Worm (Caenorhabditis elegans): ENCODE results near the gene srt-11.
A peak's percentile ranks its signal among the peaks of the same experiment; 100 is the strongest.

The srt-11 gene

DNA sequence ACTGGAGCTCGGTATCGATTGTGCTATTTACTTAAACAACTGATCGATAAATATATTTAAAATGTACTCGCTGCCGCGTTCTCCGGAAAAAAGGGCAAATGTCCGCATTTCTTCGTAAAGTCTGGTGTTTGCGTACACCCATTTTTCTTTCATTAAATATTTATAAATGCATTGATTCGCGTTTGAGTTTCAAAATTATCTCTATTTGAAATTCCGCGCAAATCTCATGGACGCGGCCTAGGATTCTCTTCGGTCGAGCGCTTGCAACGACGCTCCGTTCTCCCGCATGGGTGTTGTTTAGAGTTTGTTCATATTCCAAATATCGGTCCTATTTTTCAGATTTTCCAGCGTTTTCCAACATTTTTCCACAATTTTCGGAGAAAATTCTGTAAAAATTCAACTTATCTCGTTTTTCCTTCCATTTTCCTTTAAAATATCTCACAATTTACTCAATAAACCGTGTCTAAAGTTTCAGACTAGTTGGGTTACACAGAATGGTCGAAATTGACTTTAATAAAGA is 10.8 kb upstream of the srt-11 start, which contains the start of gene eif-3.B (continued):
- TF ChIP-seq pbrm-1 (GFP tag; IDR thresholded peaks at IDR 0.05) (peak; percentile 80), F33H1.4 (GFP tag; IDR thresholded peaks at IDR 0.05) (peak; percentile 65), nfya-2 (GFP tag; IDR thresholded peaks at IDR 0.05) (no peak), zfh-2 (GFP tag; conservative IDR thresholded peaks at IDR 0.05) (no peak; the same call in 1 of the 2 replicates), lag-1 (GFP tag; IDR thresholded peaks at IDR 0.05) (no peak), akir-1 (GFP tag; optimal IDR thresholded peaks at IDR 0.05) (no peak), unc-62 (GFP tag; optimal IDR thresholded peaks at IDR 0.05) (no peak), repo-1 (tag; optimal IDR thresholded peaks at IDR 0.05) (peak; percentile 33), F23B12.7 (tag; optimal IDR thresholded peaks at IDR 0.05; ENCODE audit: insufficient read depth) (peak; percentile 64), attf-3 (GFP tag; conservative IDR thresholded peaks at IDR 0.05) (peak; percentile 95), ztf-22 (GFP tag; optimal IDR thresholded peaks at IDR 0.05) (no peak), him-1 (tag; optimal IDR thresholded peaks at IDR 0.05) (no peak), pha-4 (tag; optimal IDR thresholded peaks at IDR 0.05) (peak; percentile 75), C17E4.6 (GFP tag; IDR thresholded peaks at IDR 0.05) (no peak), F10E7.11 (tag; optimal IDR thresholded peaks at IDR 0.05) (no peak), xnd-1 (tag; optimal IDR thresholded peaks at IDR 0.05) (peak; percentile 37), C06A6.2 (GFP tag; conservative IDR thresholded peaks at IDR 0.05) (peak; percentile 69), ceh-91 (GFP tag; IDR thresholded peaks at IDR 0.05) (peak; percentile 39; the same call in 1 of the 2 replicates), fkh-3 (tag; optimal IDR thresholded peaks at IDR 0.05) (no peak), attf-6 (GFP tag; IDR thresholded peaks at IDR 0.05) (no peak), B0336.3 (GFP tag; IDR thresholded peaks at IDR 0.05) (peak; percentile 46; the same call in 1 of the 2 replicates), tbx-9 (tag; optimal IDR thresholded peaks at IDR 0.05; ENCODE audit: borderline replicate concordance) (no peak), nfya-1 (tag; optimal IDR thresholded peaks at IDR 0.05; ENCODE audit: borderline replicate concordance, insufficient read depth) (no peak), Y95B8A.8 (GFP tag; IDR thresholded peaks at IDR 0.05) (0 out of 2 replicates have a peak, but pooled peaks have one; percentile 37), hmg-1.2 (GFP tag; IDR thresholded peaks at IDR 0.05) (peak; percentile 38), lsy-27 (tag; optimal IDR thresholded peaks at IDR 0.05; ENCODE audit: borderline replicate concordance, insufficient read depth) (no peak), nhr-27 (tag; optimal IDR thresholded peaks at IDR 0.05) (no peak), dpl-1 (GFP tag; optimal IDR thresholded peaks at IDR 0.05) (peak; percentile 71), unc-130 (GFP tag; optimal IDR thresholded peaks at IDR 0.05) (peak; percentile 62), rpc-1 (optimal IDR thresholded peaks at IDR 0.05) (no peak), rpc-1 (tag; optimal IDR thresholded peaks at IDR 0.05) (no peak), rcor-1 (GFP tag; IDR thresholded peaks at IDR 0.05) (peak; percentile 86), nhr-120 (GFP tag; IDR thresholded peaks at IDR 0.05) (no peak), hlh-12 (tag; optimal IDR thresholded peaks at IDR 0.05) (no peak), dpff-1 (tag; optimal IDR thresholded peaks at IDR 0.05) (no peak), hsf-1 (GFP tag; IDR thresholded peaks at IDR 0.05) (0 out of 2 replicates have a peak, but pooled peaks have one; percentile 52), madf-10 (tag; optimal IDR thresholded peaks at IDR 0.05) (peak; percentile 77), tlf-1 (GFP tag; optimal IDR thresholded peaks at IDR 0.05) (peak; percentile 35), F57A8.1 (GFP tag; optimal IDR thresholded peaks at IDR 0.05) (no peak), ccch-3 (GFP tag; optimal IDR thresholded peaks at IDR 0.05) (no peak), nhr-179 (tag; optimal IDR thresholded peaks at IDR 0.05) (no peak), ekl-4 (GFP tag; IDR thresholded peaks at IDR 0.05) (peak; percentile 83), hmg-20 (GFP tag; IDR thresholded peaks at IDR 0.05) (0 out of 2 replicates have a peak, but pooled peaks have one; percentile 21), aptf-2 (GFP tag; conservative IDR thresholded peaks at IDR 0.05) (peak; percentile 62; the same call in 1 of the 2 replicates), ztf-25 (GFP tag; IDR thresholded peaks at IDR 0.05) (0 out of 2 replicates have a peak, but pooled peaks have one; percentile 5), mcd-1 (GFP tag; IDR thresholded peaks at IDR 0.05) (peak; percentile 86), attf-5 (GFP tag; optimal IDR thresholded peaks at IDR 0.05) (peak; percentile 95), Y79H2A.3 (GFP tag; conservative IDR thresholded peaks at IDR 0.05) (no peak; the same call in 1 of the 2 replicates), athp-1 (tag; optimal IDR thresholded peaks at IDR 0.05) (peak; percentile 88)

Data from whole organism, young adult.